Fruit fly (Drosophila melanogaster): ENCODE data around the gene CG42305.

The CG42305 gene

dm6 chr2L:18792806-18793205 lies 19.6 kb upstream of the CG42305 start, which contains the start of gene ham:
Gene ham (minus strand): TSS chr2L:18792906.
- TF ChIP-seq CG8478 (optimal IDR thresholded peaks at IDR 0.05), result no peak

- TF ChIP-seq CG8478 (optimal IDR thresholded peaks at IDR 0.05), result no peak
- TF ChIP-seq CTCF (optimal IDR thresholded peaks at IDR 0.05), result no peak
These were observed 19.2 kb upstream of the CG42305 start for dm6 chr2L:18793243-18793642.

dm6 chr2L:18795917-18796402 lies 16.5 kb upstream of the CG42305 start:
- TF ChIP-seq CG8478 (optimal IDR thresholded peaks at IDR 0.05), result no peak
- TF ChIP-seq CTCF (optimal IDR thresholded peaks at IDR 0.05), result no peak

dm6 chr2L:18796446-18796845 lies 16.0 kb upstream of the CG42305 start:
- TF ChIP-seq CG8478 (optimal IDR thresholded peaks at IDR 0.05), result no peak
- TF ChIP-seq CTCF (optimal IDR thresholded peaks at IDR 0.05), result no peak

- TF ChIP-seq CTCF (optimal IDR thresholded peaks at IDR 0.05), result no peak
- TF ChIP-seq CG8478 (optimal IDR thresholded peaks at IDR 0.05), result no peak
These were observed 10.7 kb upstream of the CG42305 start for dm6 chr2L:18801704-18802103.

- no peak for TF ChIP-seq CG8478 (optimal IDR thresholded peaks at IDR 0.05)
- no peak for TF ChIP-seq CTCF (optimal IDR thresholded peaks at IDR 0.05)
These were observed 7.2 kb upstream of the CG42305 start, which contains the start of gene CG43814 for dm6 chr2L:18805247-18805636. Gene CG43814 (minus strand): TSS chr2L:18805347.

dm6 chr2L:18805637-18806403 lies 6.6 kb upstream of the CG42305 start:
- TF ChIP-seq CTCF (optimal IDR thresholded peaks at IDR 0.05), result no peak
- TF ChIP-seq CG8478 (optimal IDR thresholded peaks at IDR 0.05), result no peak

- TF ChIP-seq CTCF (optimal IDR thresholded peaks at IDR 0.05) (no peak), CG8478 (optimal IDR thresholded peaks at IDR 0.05) (no peak)
These were observed 3.6 kb upstream of the CG42305 start for dm6 chr2L:18808754-18809329.

- no peak for TF ChIP-seq CG8478 (optimal IDR thresholded peaks at IDR 0.05)
- TF ChIP-seq CTCF (optimal IDR thresholded peaks at IDR 0.05), result no peak
These were observed 3.0 kb upstream of the CG42305 start for dm6 chr2L:18809486-18809885.

dm6 chr2L:18810960-18811642 lies 1.3 kb upstream of the CG42305 start, which contains the start of the genes CG10570 and CG42502:
Gene CG10570 (minus strand): TSS chr2L:18811252.
Gene CG42502 (minus strand): TSS chr2L:18811252.
- TF ChIP-seq CTCF (optimal IDR thresholded peaks at IDR 0.05), result no peak
- TF ChIP-seq CG8478 (optimal IDR thresholded peaks at IDR 0.05), result no peak

- no peak for TF ChIP-seq CTCF (optimal IDR thresholded peaks at IDR 0.05)
These were observed 307 bp downstream of the CG42305 start for dm6 chr2L:18812755-18813154.

- TF ChIP-seq CTCF (optimal IDR thresholded peaks at IDR 0.05) (no peak), CG8478 (optimal IDR thresholded peaks at IDR 0.05) (no peak)
These were observed 2.7 kb downstream of the CG42305 start for dm6 chr2L:18815194-18815593.

dm6 chr2L:18818397-18818796 lies 5.9 kb downstream of the CG42305 start:
- TF ChIP-seq CG8478 (optimal IDR thresholded peaks at IDR 0.05) (no peak), CTCF (optimal IDR thresholded peaks at IDR 0.05) (peak; percentile 1 to 13)

dm6 chr2L:18819044-18819443 lies 6.6 kb downstream of the CG42305 start, which contains the start of gene Ugt36F1:
Gene Ugt36F1 (plus strand): TSS chr2L:18819344.
- no peak for TF ChIP-seq CTCF (optimal IDR thresholded peaks at IDR 0.05)
- no peak for TF ChIP-seq CG8478 (optimal IDR thresholded peaks at IDR 0.05)

dm6 chr2L:18822805-18823204 lies 10.4 kb downstream of the CG42305 start:
- TF ChIP-seq CG8478 (optimal IDR thresholded peaks at IDR 0.05) (no peak), CTCF (optimal IDR thresholded peaks at IDR 0.05) (no peak)

Data from S2 (cell line).